Worm (Caenorhabditis elegans) whole organism, early embryonic: ENCODE data around the gene F16G10.3.

ENCODE experiments used
- F13C5.2 ChIP-seq: sonication (generic microtip); optimal IDR thresholded peaks from 2 replicates; lab custom pipeline; 2017; ENCODE audit warnings: mild to moderate bottlenecking, missing genetic modification characterization, inconsistent platforms, missing compliant biosample characterization
- aly-1 ChIP-seq: sonication (generic microtip); optimal IDR thresholded peaks from 2 replicates; lab custom pipeline; 2016; ENCODE audit warnings: missing genetic modification characterization, missing compliant biosample characterization
- ama-1 ChIP-seq: fragments of 150-350 bp; optimal IDR thresholded peaks from 2 replicates; lab custom pipeline; 2014
- ceh-13 ChIP-seq: fragments of 200-800 bp; sonication (Bioruptor generic); optimal IDR thresholded peaks from 2 replicates; lab custom pipeline; 2018; ENCODE audit warnings: mild to moderate bottlenecking, missing genetic modification characterization, missing compliant biosample characterization
- ets-7 ChIP-seq: sonication (generic microtip); optimal IDR thresholded peaks from 2 replicates; lab custom pipeline; 2016; ENCODE audit warnings: missing genotype, missing genetic modification characterization, missing compliant biosample characterization
- flt-1 ChIP-seq: fragments of 200-800 bp; sonication (Bioruptor generic); IDR thresholded peaks from 2 replicates; pipeline ENCODE4 v1.3.6; 2022; ENCODE audit warnings: missing genetic modification characterization, missing compliant biosample characterization
- hmbx-1 ChIP-seq: sonication (generic microtip); optimal IDR thresholded peaks from 2 replicates; lab custom pipeline; 2016; ENCODE audit warnings: mild to moderate bottlenecking, missing genetic modification characterization, missing compliant biosample characterization
- hmg-4 ChIP-seq: fragments of 200-800 bp; sonication (Bioruptor generic); optimal IDR thresholded peaks from 2 replicates; lab custom pipeline; 2018; ENCODE audit warnings: mild to moderate bottlenecking, missing genetic modification characterization, missing compliant biosample characterization
- pes-1 ChIP-seq: fragments of 200-800 bp; sonication (Bioruptor generic); IDR thresholded peaks from 2 replicates; pipeline ENCODE4 v1.3.6; 2022; ENCODE audit warnings: missing genetic modification reagents, missing genetic modification characterization, missing compliant biosample characterization
- scrt-1 ChIP-seq: fragments of 200-800 bp; sonication (Bioruptor generic); IDR thresholded peaks from 2 replicates; pipeline ENCODE4 v1.3.6; 2022; ENCODE audit warnings: missing genetic modification characterization, missing compliant biosample characterization
- tbx-11 ChIP-seq: fragments of 200-800 bp; sonication (Bioruptor generic); IDR thresholded peaks from 2 replicates; pipeline ENCODE4 v1.3.6; 2022; ENCODE audit warnings: missing genetic modification characterization, missing compliant biosample characterization
- tbx-37 ChIP-seq: fragments of 200-800 bp; sonication (Bioruptor generic); conservative IDR thresholded peaks from 2 replicates; pipeline ENCODE4 v1.3.6; 2022; ENCODE audit warnings: missing genetic modification reagents, missing genetic modification characterization, missing compliant biosample characterization
- tra-4 ChIP-seq: sonication (generic microtip); optimal IDR thresholded peaks from 2 replicates; lab custom pipeline; 2017; ENCODE audit warnings: missing genetic modification characterization, missing compliant biosample characterization

DNA sequence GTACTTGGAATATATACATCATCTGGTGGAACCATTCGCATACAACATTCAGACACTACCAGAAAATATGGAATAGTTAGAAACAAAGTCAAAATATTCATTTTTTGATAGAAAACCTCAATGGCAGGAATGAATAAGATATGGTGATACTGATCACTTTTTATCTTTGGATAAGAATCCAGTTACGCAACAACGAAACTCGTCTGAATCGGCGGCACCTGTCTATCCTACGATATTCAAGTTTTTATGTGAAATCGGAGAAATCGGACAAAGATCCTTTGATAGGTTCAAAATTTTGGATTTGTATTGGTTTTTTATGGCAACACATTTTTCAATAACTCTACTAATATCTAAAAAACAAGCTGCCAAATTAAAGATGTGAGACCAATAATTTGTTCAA lies 26.7 kb downstream of the F16G10.3 start, which contains the start of gene F16G10.14:
- TF ChIP-seq ama-1 = no peak
- no peak for TF ChIP-seq hmbx-1
- no peak for TF ChIP-seq aly-1 (tag; lab: Kevin White, UChicago)
- TF ChIP-seq tbx-11 (GFP tag; lab: Robert Waterston, UW) = no peak
- no peak for TF ChIP-seq scrt-1
- TF ChIP-seq F13C5.2 (tag; lab: Kevin White, UChicago) = no peak
- no peak for TF ChIP-seq pes-1 (GFP tag; lab: Robert Waterston, UW)
- TF ChIP-seq tra-4 (tag; lab: Kevin White, UChicago) = no peak
- no peak for TF ChIP-seq flt-1 (GFP tag; lab: Robert Waterston, UW)
- no peak for TF ChIP-seq ceh-13
- TF ChIP-seq tbx-37 (GFP tag; lab: Robert Waterston, UW) = no peak
- no peak for TF ChIP-seq ets-7 (tag; lab: Kevin White, UChicago)
- TF ChIP-seq hmg-4 = no peak
